In the genomic region with DNA sequence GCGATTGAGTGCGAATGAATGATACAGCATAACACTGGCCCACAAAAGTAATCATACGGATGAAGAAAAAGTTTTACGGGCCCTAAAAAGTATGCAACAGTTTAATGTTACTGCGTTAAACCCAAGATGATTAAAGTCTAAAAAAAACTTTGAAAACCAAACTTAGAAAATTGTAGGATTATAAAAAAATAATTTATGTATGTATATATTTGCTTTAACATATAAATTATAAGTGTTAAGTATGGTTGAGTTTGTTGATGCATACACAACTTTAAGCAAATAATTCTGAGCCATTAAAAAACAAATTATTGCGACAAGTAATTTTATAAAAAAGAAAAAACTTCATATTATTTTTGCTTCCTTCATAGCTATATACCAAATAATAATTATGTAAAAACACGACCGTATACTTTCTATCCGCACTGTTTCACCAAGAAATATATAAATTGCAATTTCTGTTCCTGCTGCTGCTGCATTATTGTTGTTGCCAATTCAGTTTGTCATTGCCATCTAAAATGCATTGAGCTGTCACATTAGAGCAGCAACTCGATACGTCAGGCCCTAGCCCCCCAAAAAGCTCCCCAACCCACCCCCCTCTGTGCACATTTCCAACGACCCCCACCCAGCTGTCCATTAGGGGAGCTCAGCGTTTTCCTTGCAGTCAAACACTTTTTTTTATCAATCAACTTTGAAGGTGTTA, we compare ENCODE assay signal across 5 fruit fly cellular contexts.
A peak's percentile ranks its signal among the peaks of the same experiment; 100 is the strongest.
TF ChIP-seq lines count a peak whose summit lies in the region.

No protein-coding gene starts in this region.

- no peak for TF ChIP-seq CTCF in whole organism, embryonic (GFP tag; optimal IDR thresholded peaks at IDR 0.05; lab: Kevin White, UChicago)

TF ChIP-seq in whole organism, adult, 20 proteins besides CTCF, POLR2A, EP300 and RAD21 (continues in another document):
- TF ChIP-seq Mnt (GFP tag; optimal IDR thresholded peaks at IDR 0.05; lab: Kevin White, UChicago) (no peak), toe (GFP tag; optimal IDR thresholded peaks at IDR 0.05; lab: Kevin White, UChicago) (no peak), kay (GFP tag; lab: Kevin White, UChicago; ENCODE audit: borderline replicate concordance) (no peak), cnc (optimal IDR thresholded peaks at IDR 0.05; lab: Kevin White, UChicago) (no peak), CG11617 (GFP tag; optimal IDR thresholded peaks at IDR 0.05; lab: Kevin White, UChicago) (no peak), ovo (GFP tag; optimal IDR thresholded peaks at IDR 0.05; lab: Kevin White, UChicago) (no peak), CG7101 (tag; optimal IDR thresholded peaks at IDR 0.05; lab: Kevin White, UChicago) (peak; percentile 43), bab1 (GFP tag; optimal IDR thresholded peaks at IDR 0.05; lab: Kevin White, UChicago) (peak; percentile 33), tj (GFP tag; optimal IDR thresholded peaks at IDR 0.05; lab: Kevin White, UChicago) (peak; percentile 95), CG33017 (tag; optimal IDR thresholded peaks at IDR 0.05; lab: Kevin White, UChicago) (peak; percentile 15), Clk (GFP tag; optimal IDR thresholded peaks at IDR 0.05; lab: Kevin White, UChicago) (no peak), CG1620 (GFP tag; optimal IDR thresholded peaks at IDR 0.05; lab: Kevin White, UChicago) (no peak), pad (GFP tag; optimal IDR thresholded peaks at IDR 0.05; lab: Kevin White, UChicago) (no peak), CG14711 (tag; optimal IDR thresholded peaks at IDR 0.05; lab: Kevin White, UChicago) (peak; percentile 72), CG12768 (GFP tag; optimal IDR thresholded peaks at IDR 0.05; lab: Kevin White, UChicago) (no peak), Crg-1 (GFP tag; optimal IDR thresholded peaks at IDR 0.05; lab: Kevin White, UChicago) (no peak), CG5204 (GFP tag; optimal IDR thresholded peaks at IDR 0.05; lab: Kevin White, UChicago) (no peak)

TF ChIP-seq in whole organism, embryonic, 481 proteins besides CTCF, POLR2A, EP300 and RAD21 (continues in another document):
- TF ChIP-seq CG3281 (GFP tag; optimal IDR thresholded peaks at IDR 0.05; lab: Kevin White, UChicago) (peak; percentile 47), CG7556 (GFP tag; optimal IDR thresholded peaks at IDR 0.05; lab: Kevin White, UChicago) (no peak), CG11560 (tag; IDR thresholded peaks at IDR 0.05; lab: Robert Waterston, UW) (no peak), CG17359 (tag; optimal IDR thresholded peaks at IDR 0.05; lab: Kevin White, UChicago) (peak; percentile 32), zf30C (GFP tag; optimal IDR thresholded peaks at IDR 0.05; lab: Kevin White, UChicago) (no peak), CG31441 (GFP tag; IDR thresholded peaks at IDR 0.05; lab: Robert Waterston, UW) (peak; percentile 45), eyg (GFP tag; optimal IDR thresholded peaks at IDR 0.05; lab: Kevin White, UChicago) (no peak), toy (GFP tag; IDR thresholded peaks at IDR 0.05; lab: Robert Waterston, UW) (no peak), Blimp-1 (GFP tag; optimal IDR thresholded peaks at IDR 0.05; lab: Kevin White, UChicago) (peak; percentile 48), ems (GFP tag; optimal IDR thresholded peaks at IDR 0.05; lab: Kevin White, UChicago) (no peak), Trl (optimal IDR thresholded peaks at IDR 0.05; lab: Kevin White, UChicago) (no peak), Trl (GFP tag; optimal IDR thresholded peaks at IDR 0.05; lab: Kevin White, UChicago) (no peak), dysf (GFP tag; IDR thresholded peaks at IDR 0.05; lab: Robert Waterston, UW) (0 out of 3 replicates have a peak, but pooled peaks have one; percentile 20), CG14710 (tag; optimal IDR thresholded peaks at IDR 0.05; lab: Kevin White, UChicago) (peak; percentile 25), Chrac-16 (GFP tag; optimal IDR thresholded peaks at IDR 0.05; lab: Kevin White, UChicago) (no peak), seq (GFP tag; IDR thresholded peaks at IDR 0.05; lab: Robert Waterston, UW) (no peak), fd96Cb (tag; optimal IDR thresholded peaks at IDR 0.05; lab: Kevin White, UChicago) (peak; percentile 34)

TF ChIP-seq in whole organism, prepupa, 60 proteins besides CTCF, POLR2A, EP300 and RAD21 (continues in another document):
- TF ChIP-seq Smox (GFP tag; optimal IDR thresholded peaks at IDR 0.05; lab: Kevin White, UChicago) (peak; percentile 23), Ets96B (tag; optimal IDR thresholded peaks at IDR 0.05; lab: Kevin White, UChicago) (peak; percentile 67), CG11762 (GFP tag; optimal IDR thresholded peaks at IDR 0.05; lab: Kevin White, UChicago; ENCODE audit: insufficient read depth) (peak; percentile 79), Eip78C (GFP tag; lab: Kevin White, UChicago) (peak; percentile 81), CG31627 (GFP tag; optimal IDR thresholded peaks at IDR 0.05; lab: Kevin White, UChicago) (peak; percentile 8), fd59A (GFP tag; optimal IDR thresholded peaks at IDR 0.05; lab: Kevin White, UChicago) (no peak), OdsH (GFP tag; optimal IDR thresholded peaks at IDR 0.05; lab: Kevin White, UChicago) (peak; percentile 27), pdm3 (GFP tag; optimal IDR thresholded peaks at IDR 0.05; lab: Kevin White, UChicago) (peak; percentile 21), ss (GFP tag; optimal IDR thresholded peaks at IDR 0.05; lab: Kevin White, UChicago) (peak in 1 of 2 experiments; percentile 68), CG32006 (GFP tag; optimal IDR thresholded peaks at IDR 0.05; lab: Kevin White, UChicago) (peak; percentile 65), CG16779 (tag; optimal IDR thresholded peaks at IDR 0.05; lab: Kevin White, UChicago) (no peak), CG8119 (GFP tag; IDR thresholded peaks at IDR 0.05; lab: Robert Waterston, UW) (no peak), Met (GFP tag; optimal IDR thresholded peaks at IDR 0.05; lab: Kevin White, UChicago) (peak; percentile 33), vri (GFP tag; optimal IDR thresholded peaks at IDR 0.05; lab: Kevin White, UChicago) (no peak), CG6854 (GFP tag; optimal IDR thresholded peaks at IDR 0.05; lab: Kevin White, UChicago) (no peak), CG8319 (GFP tag; optimal IDR thresholded peaks at IDR 0.05; lab: Kevin White, UChicago) (peak; percentile 66), CG11294 (GFP tag; IDR thresholded peaks at IDR 0.05; lab: Robert Waterston, UW) (peak; percentile 29; the same call in 1 of the 2 replicates)

TF ChIP-seq in whole organism, pupa, 21 proteins besides CTCF, POLR2A, EP300 and RAD21:
- TF ChIP-seq CG9948 (tag; optimal IDR thresholded peaks at IDR 0.05; lab: Kevin White, UChicago) (peak; percentile 82), CG15710 (tag; optimal IDR thresholded peaks at IDR 0.05; lab: Kevin White, UChicago) (peak; percentile 71), CG17806 (tag; optimal IDR thresholded peaks at IDR 0.05; lab: Kevin White, UChicago) (peak; percentile 73), Pif1B (GFP tag; optimal IDR thresholded peaks at IDR 0.05; lab: Kevin White, UChicago) (peak; percentile 43), CG4496 (GFP tag; IDR thresholded peaks at IDR 0.05; lab: Robert Waterston, UW) (peak; percentile 50; the same call in 1 of the 3 replicates), CG8301 (tag; optimal IDR thresholded peaks at IDR 0.05; lab: Kevin White, UChicago) (peak; percentile 70), CG8159 (tag; optimal IDR thresholded peaks at IDR 0.05; lab: Kevin White, UChicago) (peak; percentile 91), D1 (tag; optimal IDR thresholded peaks at IDR 0.05; lab: Kevin White, UChicago) (peak; percentile 79), CG13204 (GFP tag; optimal IDR thresholded peaks at IDR 0.05; lab: Kevin White, UChicago) (no peak), Ets98B (GFP tag; IDR thresholded peaks at IDR 0.05; lab: Robert Waterston, UW) (no peak; the same call in 1 of the 2 replicates), Pif1A (GFP tag; optimal IDR thresholded peaks at IDR 0.05; lab: Kevin White, UChicago) (peak; percentile 32), CG14655 (GFP tag; optimal IDR thresholded peaks at IDR 0.05; lab: Kevin White, UChicago) (peak; percentile 93), Snoo (tag; optimal IDR thresholded peaks at IDR 0.05; lab: Kevin White, UChicago) (no peak), gl (tag; optimal IDR thresholded peaks at IDR 0.05; lab: Kevin White, UChicago) (peak; percentile 16)

TF ChIP-seq in whole organism, wandering third instar larva, 38 proteins besides CTCF, POLR2A, EP300 and RAD21:
- TF ChIP-seq sage (GFP tag; optimal IDR thresholded peaks at IDR 0.05; lab: Kevin White, UChicago) = no peak
- peak; percentile 7 for TF ChIP-seq psq (GFP tag; optimal IDR thresholded peaks at IDR 0.05; lab: Kevin White, UChicago)
- no peak for TF ChIP-seq Sp1 (GFP tag; optimal IDR thresholded peaks at IDR 0.05; lab: Kevin White, UChicago)
- peak; percentile 45 for TF ChIP-seq CG9705 (GFP tag; optimal IDR thresholded peaks at IDR 0.05; lab: Kevin White, UChicago)
- TF ChIP-seq fru (GFP tag; optimal IDR thresholded peaks at IDR 0.05; lab: Kevin White, UChicago) = peak; percentile 65
- TF ChIP-seq dmrt93B (GFP tag; optimal IDR thresholded peaks at IDR 0.05; lab: Kevin White, UChicago) = peak; percentile 81
- TF ChIP-seq Rel (GFP tag; optimal IDR thresholded peaks at IDR 0.05; lab: Kevin White, UChicago) = no peak
- peak; percentile 12 for TF ChIP-seq Rel (tag; optimal IDR thresholded peaks at IDR 0.05; lab: Kevin White, UChicago)
- TF ChIP-seq HLH106 (tag; optimal IDR thresholded peaks at IDR 0.05; lab: Kevin White, UChicago) = peak; percentile 81
- TF ChIP-seq foxo (GFP tag; optimal IDR thresholded peaks at IDR 0.05; lab: Kevin White, UChicago) = peak in 1 of 2 experiments; percentile 49
